Worm (Caenorhabditis elegans): Measurements from ENCODE around the gene fbxb-50.

- TF ChIP-seq ceh-24 (tag; optimal IDR thresholded peaks at IDR 0.05) (no peak), hlh-30 (tag; optimal IDR thresholded peaks at IDR 0.05; ENCODE audit: insufficient read depth) (no peak), sox-2 (GFP tag; IDR thresholded peaks at IDR 0.05) (no peak), sox-4 (tag; optimal IDR thresholded peaks at IDR 0.05) (no peak)
Measured at ce11 chrII:1535931-1536330, 20.3 kb upstream of the fbxb-50 start, which contains the start of gene fbxb-43.
